Fruit fly (Drosophila melanogaster): Measurements from ENCODE around the gene Dci.

Dci gene

dm6 chr3L:802700-803273 is 48.4 kb upstream of the Dci start (continued):
- TF ChIP-seq ATbp (GFP tag; optimal IDR thresholded peaks at IDR 0.05), result peak; percentile 91
- TF ChIP-seq CG11093 (GFP tag; IDR thresholded peaks at IDR 0.05), result peak; percentile 92
- TF ChIP-seq dimm (GFP tag; IDR thresholded peaks at IDR 0.05), result peak; percentile 85
- no peak for TF ChIP-seq CkIIα-i1 (GFP tag; IDR thresholded peaks at IDR 0.05)
- peak; percentile 76 for TF ChIP-seq dm (GFP tag; optimal IDR thresholded peaks at IDR 0.05)
- TF ChIP-seq oc (tag; optimal IDR thresholded peaks at IDR 0.05), result peak; percentile 90
- TF ChIP-seq Dip2 (GFP tag; IDR thresholded peaks at IDR 0.05), result peak; percentile 33; the same call in 1 of the 2 replicates
- no peak for TF ChIP-seq pita (GFP tag; optimal IDR thresholded peaks at IDR 0.05)
- peak; percentile 67 for TF ChIP-seq zfh2 (GFP tag; optimal IDR thresholded peaks at IDR 0.05)
- peak; percentile 77 for TF ChIP-seq CG4707 (GFP tag; optimal IDR thresholded peaks at IDR 0.05)
- no peak for TF ChIP-seq Lpt (GFP tag; optimal IDR thresholded peaks at IDR 0.05)
- peak; percentile 85 for TF ChIP-seq fu2 (GFP tag; optimal IDR thresholded peaks at IDR 0.05)
- peak; percentile 73 for TF ChIP-seq Vsx1 (GFP tag; optimal IDR thresholded peaks at IDR 0.05)
- TF ChIP-seq CG11398 (GFP tag; optimal IDR thresholded peaks at IDR 0.05), result peak; percentile 86
- peak; percentile 77 for TF ChIP-seq Gsc (GFP tag; IDR thresholded peaks at IDR 0.05)
- peak; percentile 88 for TF ChIP-seq Oli (tag; optimal IDR thresholded peaks at IDR 0.05)
- TF ChIP-seq Elba2 (GFP tag; optimal IDR thresholded peaks at IDR 0.05), result no peak
- TF ChIP-seq slp2 (GFP tag; optimal IDR thresholded peaks at IDR 0.05), result peak; percentile 87
- TF ChIP-seq Myb (GFP tag; optimal IDR thresholded peaks at IDR 0.05), result peak; percentile 78
- TF ChIP-seq disco-r (GFP tag; optimal IDR thresholded peaks at IDR 0.05), result peak; percentile 85
- peak; percentile 65 for TF ChIP-seq CG6765 (GFP tag; optimal IDR thresholded peaks at IDR 0.05)
- peak; percentile 91 for TF ChIP-seq CG7556 (GFP tag; optimal IDR thresholded peaks at IDR 0.05)
- TF ChIP-seq B-H1 (GFP tag; IDR thresholded peaks at IDR 0.05), result peak; percentile 89
- TF ChIP-seq NC2α (GFP tag; optimal IDR thresholded peaks at IDR 0.05), result peak; percentile 54
- no peak for TF ChIP-seq Tbp (GFP tag; optimal IDR thresholded peaks at IDR 0.05)
- TF ChIP-seq prd (optimal IDR thresholded peaks at IDR 0.05), result no peak
- peak; percentile 96 for TF ChIP-seq prd (GFP tag; IDR thresholded peaks at IDR 0.05)
- peak; percentile 88 for TF ChIP-seq dmrt99B (tag; optimal IDR thresholded peaks at IDR 0.05)
- TF ChIP-seq CG4328 (GFP tag; optimal IDR thresholded peaks at IDR 0.05), result peak; percentile 37
- TF ChIP-seq Spps (tag; optimal IDR thresholded peaks at IDR 0.05), result peak; percentile 57
- peak; percentile 92 for TF ChIP-seq Xbp1 (GFP tag; optimal IDR thresholded peaks at IDR 0.05)
- peak; percentile 99 for TF ChIP-seq Ets65A (GFP tag)
- peak; percentile 44; the same call in 1 of the 2 replicates for TF ChIP-seq crol (GFP tag; IDR thresholded peaks at IDR 0.05)
- peak; percentile 79 for TF ChIP-seq phol (tag; optimal IDR thresholded peaks at IDR 0.05)
- TF ChIP-seq amos (GFP tag; IDR thresholded peaks at IDR 0.05; ENCODE audit: partially characterized antibody), result no peak
- no peak for TF ChIP-seq GATAe (GFP tag; conservative IDR thresholded peaks at IDR 0.05)
- peak; percentile 72 for TF ChIP-seq gt (GFP tag; IDR thresholded peaks at IDR 0.05)
- peak; percentile 30 for TF ChIP-seq trem (tag; optimal IDR thresholded peaks at IDR 0.05)
- peak; percentile 80 for TF ChIP-seq CG10147 (GFP tag; optimal IDR thresholded peaks at IDR 0.05)
- peak; percentile 67; the same call in 1 of the 2 replicates for TF ChIP-seq cas (GFP tag; IDR thresholded peaks at IDR 0.05)
- no peak for TF ChIP-seq tll (GFP tag; optimal IDR thresholded peaks at IDR 0.05)
- TF ChIP-seq CG17912 (GFP tag; optimal IDR thresholded peaks at IDR 0.05), result peak; percentile 77
- TF ChIP-seq CG1602 (GFP tag; optimal IDR thresholded peaks at IDR 0.05), result peak; percentile 81
- TF ChIP-seq Camta (GFP tag; optimal IDR thresholded peaks at IDR 0.05), result peak; percentile 83
- TF ChIP-seq pb (GFP tag; optimal IDR thresholded peaks at IDR 0.05), result peak; percentile 79
- TF ChIP-seq pnt (GFP tag; optimal IDR thresholded peaks at IDR 0.05), result peak; percentile 83
- peak; percentile 75 for TF ChIP-seq zen (tag; optimal IDR thresholded peaks at IDR 0.05)
- peak; percentile 85 for TF ChIP-seq HHEX (GFP tag; optimal IDR thresholded peaks at IDR 0.05)
- TF ChIP-seq en (GFP tag; optimal IDR thresholded peaks at IDR 0.05), result peak; percentile 66
- TF ChIP-seq chn (GFP tag; optimal IDR thresholded peaks at IDR 0.05), result peak; percentile 87
- TF ChIP-seq CG10959 (GFP tag; IDR thresholded peaks at IDR 0.05), result peak; percentile 92

Data from whole organism, embryonic.